Worm (Caenorhabditis elegans): ENCODE data around the gene pct-1.

DNA sequence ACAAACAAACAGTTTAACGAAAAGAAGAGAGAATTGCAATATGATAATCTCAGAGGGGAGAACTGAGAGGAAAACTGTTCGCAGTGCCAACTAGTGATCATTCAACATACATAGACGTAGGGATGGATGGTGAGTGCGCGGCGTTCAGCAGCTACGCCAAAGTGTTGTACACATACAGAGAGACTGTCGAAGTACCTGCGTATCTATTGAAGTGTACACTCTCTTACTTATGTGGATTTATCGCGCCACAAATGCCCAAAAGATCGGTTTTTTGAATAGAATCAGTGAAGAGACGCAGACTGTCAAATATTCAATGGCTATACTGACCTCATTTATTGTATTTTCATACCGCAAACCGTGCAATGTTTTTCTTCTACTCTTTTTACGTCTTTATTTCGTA, 6.0 kb upstream of the pct-1 start:
- TF ChIP-seq sdz-12 (GFP tag; optimal IDR thresholded peaks at IDR 0.05) (no peak), spr-1 (tag; optimal IDR thresholded peaks at IDR 0.05) (no peak), lin-13 (GFP tag; optimal IDR thresholded peaks at IDR 0.05) (no peak), zag-1 (tag; optimal IDR thresholded peaks at IDR 0.05) (no peak), nhr-76 (tag; optimal IDR thresholded peaks at IDR 0.05) (no peak), lin-15B (tag; optimal IDR thresholded peaks at IDR 0.05) (no peak), nhr-237 (tag; optimal IDR thresholded peaks at IDR 0.05) (no peak), nhr-77 (tag; optimal IDR thresholded peaks at IDR 0.05) (no peak), egl-27 (tag; optimal IDR thresholded peaks at IDR 0.05) (no peak), Y5F2A.4 (GFP tag; optimal IDR thresholded peaks at IDR 0.05) (no peak), nhr-11 (tag; optimal IDR thresholded peaks at IDR 0.05) (no peak)

Data from whole organism, L4 larva.